Worm (Caenorhabditis elegans): ENCODE measurements around the gene C05C10.7.

C05C10.7 gene

DNA sequence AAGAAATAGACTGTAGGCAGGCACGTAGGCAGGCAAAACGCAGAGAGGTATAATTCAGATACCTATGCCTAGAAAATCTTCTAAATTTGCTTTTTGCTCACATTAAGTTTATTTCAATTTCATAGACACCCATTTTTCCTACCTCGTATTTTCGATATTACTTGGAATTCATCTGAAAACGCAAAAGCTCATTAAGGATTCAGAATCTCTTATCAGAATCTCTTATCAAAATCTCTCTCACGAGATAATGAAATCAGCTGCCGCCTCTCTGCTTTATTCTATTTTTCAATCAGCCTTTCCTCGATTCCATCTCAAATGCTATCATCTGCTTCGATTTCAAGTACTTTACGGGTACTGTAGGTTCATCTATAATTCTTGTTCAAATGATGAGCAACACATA, 13.1 kb upstream of the C05C10.7 start:
- TF ChIP-seq fos-1 (tag; optimal IDR thresholded peaks at IDR 0.05) (no peak), unc-55 (GFP tag; optimal IDR thresholded peaks at IDR 0.05) (no peak), nhr-77 (tag; optimal IDR thresholded peaks at IDR 0.05) (no peak), lin-13 (GFP tag; optimal IDR thresholded peaks at IDR 0.05) (no peak), Y55F3AM.14 (GFP tag; optimal IDR thresholded peaks at IDR 0.05) (no peak), nhr-237 (tag; optimal IDR thresholded peaks at IDR 0.05) (no peak), ceh-16 (tag; optimal IDR thresholded peaks at IDR 0.05) (no peak), mab-5 (tag; optimal IDR thresholded peaks at IDR 0.05) (no peak)

ce11 chrII:9948662-9949061, 9.9 kb upstream of the C05C10.7 start:
- TF ChIP-seq mdl-1 (tag; optimal IDR thresholded peaks at IDR 0.05) (no peak), ztf-11 (tag; optimal IDR thresholded peaks at IDR 0.05) (no peak), unc-55 (GFP tag; optimal IDR thresholded peaks at IDR 0.05) (no peak), dmd-4 (tag; optimal IDR thresholded peaks at IDR 0.05) (no peak), sma-3 (GFP tag; optimal IDR thresholded peaks at IDR 0.05) (no peak), lin-39 (tag; optimal IDR thresholded peaks at IDR 0.05) (no peak), nhr-129 (tag; optimal IDR thresholded peaks at IDR 0.05) (no peak), nhr-12 (tag; optimal IDR thresholded peaks at IDR 0.05) (no peak), blmp-1 (tag; optimal IDR thresholded peaks at IDR 0.05; ENCODE audit: insufficient read depth) (no peak), ceh-82 (tag; optimal IDR thresholded peaks at IDR 0.05) (no peak), unc-39 (tag; optimal IDR thresholded peaks at IDR 0.05) (no peak), lsy-2 (tag; optimal IDR thresholded peaks at IDR 0.05) (no peak), gmeb-1 (tag; optimal IDR thresholded peaks at IDR 0.05) (no peak), mab-5 (tag; optimal IDR thresholded peaks at IDR 0.05) (no peak), R02D3.7 (tag; optimal IDR thresholded peaks at IDR 0.05) (no peak)

DNA sequence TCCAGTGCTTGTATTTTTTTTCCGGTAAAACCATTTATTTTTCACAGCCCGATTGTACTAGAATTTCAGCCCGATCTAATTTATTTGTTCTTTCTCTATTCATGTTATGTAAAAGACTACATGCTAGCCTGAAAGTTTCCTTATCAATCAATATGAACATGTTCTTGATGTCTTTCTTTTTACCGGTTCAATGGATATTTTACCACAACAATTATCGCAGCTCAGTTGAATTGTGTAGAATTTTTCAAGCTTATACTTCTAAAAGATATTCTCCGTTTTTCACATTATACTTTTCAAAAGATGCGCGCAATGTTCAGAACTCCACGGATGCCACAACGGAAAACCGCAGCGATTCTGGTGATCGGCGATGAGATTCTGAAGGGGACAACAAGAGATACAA, 5.1 kb upstream of the C05C10.7 start, which contains the start of gene flad-1:
Gene flad-1, plus strand, starts transcription at position 301 of the 400 bp plus-strand sequence.
- TF ChIP-seq lin-11 (tag; optimal IDR thresholded peaks at IDR 0.05) (no peak), R02D3.7 (tag; optimal IDR thresholded peaks at IDR 0.05) (no peak)

- no peak for TF ChIP-seq nhr-77 (tag; optimal IDR thresholded peaks at IDR 0.05)
- TF ChIP-seq nhr-25 (tag; optimal IDR thresholded peaks at IDR 0.05), result no peak
- TF ChIP-seq lin-11 (tag; optimal IDR thresholded peaks at IDR 0.05), result no peak
- no peak for TF ChIP-seq nhr-6 (tag; optimal IDR thresholded peaks at IDR 0.05)
- no peak for TF ChIP-seq unc-39 (tag; optimal IDR thresholded peaks at IDR 0.05)
- no peak for TF ChIP-seq ceh-82 (tag; optimal IDR thresholded peaks at IDR 0.05)
- TF ChIP-seq C34F6.9 (tag; optimal IDR thresholded peaks at IDR 0.05), result no peak
- TF ChIP-seq fos-1 (tag; optimal IDR thresholded peaks at IDR 0.05), result no peak
- TF ChIP-seq lin-13 (GFP tag; optimal IDR thresholded peaks at IDR 0.05), result no peak
- no peak for TF ChIP-seq ztf-4 (tag; optimal IDR thresholded peaks at IDR 0.05)
- TF ChIP-seq alr-1 (tag; optimal IDR thresholded peaks at IDR 0.05), result no peak
- TF ChIP-seq nhr-10 (tag; optimal IDR thresholded peaks at IDR 0.05), result no peak
- TF ChIP-seq zag-1 (tag; optimal IDR thresholded peaks at IDR 0.05), result no peak
- no peak for TF ChIP-seq crh-2 (tag; optimal IDR thresholded peaks at IDR 0.05)
- no peak for TF ChIP-seq nhr-23 (tag; optimal IDR thresholded peaks at IDR 0.05)
- no peak for TF ChIP-seq unc-55 (GFP tag; optimal IDR thresholded peaks at IDR 0.05)
- no peak for TF ChIP-seq ztf-11 (tag; optimal IDR thresholded peaks at IDR 0.05)
Observed at ce11 chrII:9943246-9943645, 4.5 kb upstream of the C05C10.7 start.

ce11 chrII:9940430-9940829, 1.7 kb upstream of the C05C10.7 start, which contains the start of gene ufd-3:
Gene ufd-3 (plus strand): TSS chrII:9940753.
- no peak for TF ChIP-seq nhr-23 (tag; optimal IDR thresholded peaks at IDR 0.05)
- peak; percentile 97 for TF ChIP-seq gmeb-1 (tag; optimal IDR thresholded peaks at IDR 0.05)
- no peak for TF ChIP-seq lin-39 (tag; optimal IDR thresholded peaks at IDR 0.05)
- peak; percentile 83 for TF ChIP-seq lin-13 (GFP tag; optimal IDR thresholded peaks at IDR 0.05)
- peak in 1 of 2 experiments; percentile 6 for TF ChIP-seq mdl-1 (tag; optimal IDR thresholded peaks at IDR 0.05)
- peak; percentile 90 for TF ChIP-seq crh-2 (tag; optimal IDR thresholded peaks at IDR 0.05)
- peak; percentile 18 for TF ChIP-seq blmp-1 (tag; optimal IDR thresholded peaks at IDR 0.05; ENCODE audit: insufficient read depth)
- TF ChIP-seq unc-39 (tag; optimal IDR thresholded peaks at IDR 0.05), result no peak
- peak; percentile 88 for TF ChIP-seq sma-3 (GFP tag; optimal IDR thresholded peaks at IDR 0.05)
- TF ChIP-seq skn-1 (tag; optimal IDR thresholded peaks at IDR 0.05), result peak; percentile 56
- peak; percentile 16 for TF ChIP-seq nhr-11 (tag; optimal IDR thresholded peaks at IDR 0.05)
- TF ChIP-seq fos-1 (tag; optimal IDR thresholded peaks at IDR 0.05), result peak; percentile 77
- TF ChIP-seq elt-1 (tag; optimal IDR thresholded peaks at IDR 0.05), result no peak
- peak; percentile 95 for TF ChIP-seq C34F6.9 (tag; optimal IDR thresholded peaks at IDR 0.05)
- no peak for TF ChIP-seq ztf-1 (GFP tag; conservative IDR thresholded peaks at IDR 0.05)
- TF ChIP-seq aly-2 (tag; optimal IDR thresholded peaks at IDR 0.05), result no peak
- TF ChIP-seq Y55F3AM.14 (GFP tag; optimal IDR thresholded peaks at IDR 0.05), result no peak
- TF ChIP-seq sem-4 (tag; optimal IDR thresholded peaks at IDR 0.05), result peak; percentile 74
- TF ChIP-seq peb-1 (tag; optimal IDR thresholded peaks at IDR 0.05), result no peak
- peak; percentile 68 for TF ChIP-seq nhr-21 (tag; optimal IDR thresholded peaks at IDR 0.05)
- TF ChIP-seq mbf-1 (tag; optimal IDR thresholded peaks at IDR 0.05), result no peak
- no peak for TF ChIP-seq nhr-12 (tag; optimal IDR thresholded peaks at IDR 0.05)
- TF ChIP-seq alr-1 (tag; optimal IDR thresholded peaks at IDR 0.05), result no peak
- peak; percentile 66 for TF ChIP-seq ztf-4 (tag; optimal IDR thresholded peaks at IDR 0.05)
- TF ChIP-seq nhr-237 (tag; optimal IDR thresholded peaks at IDR 0.05), result no peak
- no peak for TF ChIP-seq elt-3 (tag; optimal IDR thresholded peaks at IDR 0.05)
- TF ChIP-seq ZK546.5 (tag; optimal IDR thresholded peaks at IDR 0.05), result no peak
- peak; percentile 82 for TF ChIP-seq nhr-25 (tag; optimal IDR thresholded peaks at IDR 0.05)
- TF ChIP-seq nhr-6 (tag; optimal IDR thresholded peaks at IDR 0.05), result peak; percentile 82
- no peak for TF ChIP-seq nhr-77 (tag; optimal IDR thresholded peaks at IDR 0.05)
- peak; percentile 66 for TF ChIP-seq snpc-4 (tag; optimal IDR thresholded peaks at IDR 0.05)
- peak; percentile 73 to 93 for TF ChIP-seq lsy-2 (tag; optimal IDR thresholded peaks at IDR 0.05)
